Fruit fly (Drosophila melanogaster) whole organism, prepupa: ENCODE data around the gene CG4829.
A peak's percentile ranks its signal among the peaks of the same experiment; 100 is the strongest.

Experiments used
- Blimp-1 ChIP-seq: fragments of 200-800 bp; sonication (Bioruptor generic); optimal IDR thresholded peaks from 3 replicates; lab custom pipeline; 2017; ENCODE audit warnings: missing biosample characterization, missing genetic modification characterization, mild to moderate bottlenecking, moderate library complexity, missing genetic modification reagents
- CG11902 ChIP-seq: fragments of 200-800 bp; sonication (Bioruptor generic); optimal IDR thresholded peaks from 3 replicates; lab custom pipeline; 2016; ENCODE audit warnings: missing biosample characterization, missing genetic modification characterization
- CG15336 ChIP-seq: fragments of 200-800 bp; sonication (Bioruptor generic); IDR thresholded peaks from 2 replicates; pipeline ENCODE4 v1.3.6; 2022; ENCODE audit warnings: missing biosample characterization, missing genetic modification characterization
- CG1621 ChIP-seq: fragments of 200-800 bp; sonication (Bioruptor generic); optimal IDR thresholded peaks from 3 replicates; lab custom pipeline; 2018; ENCODE audit warnings: missing biosample characterization, mild to moderate bottlenecking, missing genetic modification characterization
- CG3032 ChIP-seq: fragments of 200-800 bp; optimal IDR thresholded peaks from 2 replicates; lab custom pipeline; 2019; ENCODE audit warnings: missing biosample characterization, mild to moderate bottlenecking, missing genetic modification characterization, moderate library complexity
- CG31627 ChIP-seq: fragments of 200-800 bp; sonication (Bioruptor generic); optimal IDR thresholded peaks from 3 replicates; lab custom pipeline; 2016; ENCODE audit warnings: missing biosample characterization, missing genetic modification characterization
- CG32006 ChIP-seq: fragments of 200-800 bp; sonication (Bioruptor generic); optimal IDR thresholded peaks from 3 replicates; lab custom pipeline; 2017; ENCODE audit warnings: missing biosample characterization, mild to moderate bottlenecking, missing genetic modification characterization
- CG34406 ChIP-seq: fragments of 200-800 bp; sonication (Bioruptor generic); optimal IDR thresholded peaks from 3 replicates; lab custom pipeline; 2016; ENCODE audit warnings: missing biosample characterization, missing genetic modification characterization
- CG3919 ChIP-seq: fragments of 200-800 bp; sonication (Bioruptor generic); optimal IDR thresholded peaks from 3 replicates; lab custom pipeline; 2016; ENCODE audit warnings: missing biosample characterization, missing genetic modification characterization
- CG4318 ChIP-seq: fragments of 200-800 bp; sonication (Bioruptor generic); optimal IDR thresholded peaks from 3 replicates; lab custom pipeline; 2017; ENCODE audit warnings: missing biosample characterization, mild to moderate bottlenecking, missing genetic modification characterization
- CG6163 ChIP-seq: fragments of 200-800 bp; sonication (Bioruptor generic); IDR thresholded peaks from 3 replicates; pipeline ENCODE4 v1.3.6; 2022; ENCODE audit warnings: missing biosample characterization, missing genetic modification characterization
- CG6276 ChIP-seq: fragments of 200-800 bp; sonication (Bioruptor generic); optimal IDR thresholded peaks from 2 replicates; lab custom pipeline; 2017; ENCODE audit warnings: missing biosample characterization, mild to moderate bottlenecking, missing genetic modification characterization
- CG6792 ChIP-seq: fragments of 200-800 bp; sonication (Bioruptor generic); optimal IDR thresholded peaks from 3 replicates; lab custom pipeline; 2016; ENCODE audit warnings: missing biosample characterization, missing genetic modification characterization
- CG6808 ChIP-seq: fragments of 200-800 bp; sonication (Bioruptor generic); optimal IDR thresholded peaks from 3 replicates; lab custom pipeline; 2017; ENCODE audit warnings: missing biosample characterization, missing genetic modification characterization, mild to moderate bottlenecking, moderate library complexity, missing genetic modification reagents
- CG6854 ChIP-seq: fragments of 200-800 bp; sonication (Bioruptor generic); optimal IDR thresholded peaks from 2 replicates; lab custom pipeline; 2017; ENCODE audit warnings: missing biosample characterization, mild to moderate bottlenecking, missing genetic modification characterization
- CG8119 ChIP-seq: fragments of 200-800 bp; sonication (Bioruptor generic); IDR thresholded peaks from 3 replicates; pipeline ENCODE4 v1.3.6; 2022; ENCODE audit warnings: missing biosample characterization, missing genetic modification characterization
- CG8319 ChIP-seq: fragments of 200-800 bp; sonication (Bioruptor generic); optimal IDR thresholded peaks from 3 replicates; lab custom pipeline; 2016; ENCODE audit warnings: missing biosample characterization, missing genetic modification characterization
- CG9139 ChIP-seq: fragments of 200-800 bp; sonication (Bioruptor generic); optimal IDR thresholded peaks from 3 replicates; lab custom pipeline; 2017; ENCODE audit warnings: missing biosample characterization, mild to moderate bottlenecking, missing genetic modification characterization
- Eip78C ChIP-seq: fragments of 200-800 bp; sonication (Bioruptor generic); peaks from one replicate; lab custom pipeline; 2016; ENCODE audit warnings: missing biosample characterization, missing genetic modification characterization
- Eip93F ChIP-seq: fragments of 200-800 bp; sonication (Bioruptor generic); optimal IDR thresholded peaks from 2 replicates; lab custom pipeline; 2016; ENCODE audit warnings: missing biosample characterization, mild to moderate bottlenecking, missing genetic modification characterization
- Ets21C ChIP-seq: fragments of 200-800 bp; sonication (Bioruptor generic); optimal IDR thresholded peaks from 3 replicates; lab custom pipeline; 2016; ENCODE audit warnings: missing biosample characterization, missing genetic modification characterization
- Ets96B ChIP-seq: fragments of 200-800 bp; optimal IDR thresholded peaks from 2 replicates; lab custom pipeline; 2019; ENCODE audit warnings: missing biosample characterization, mild to moderate bottlenecking, missing genetic modification characterization, moderate library complexity
- Hr38 ChIP-seq: sonication (Bioruptor generic); optimal IDR thresholded peaks from 2 replicates; lab custom pipeline; 2016; ENCODE audit warnings: missing biosample characterization, missing genetic modification characterization
- Hr4 ChIP-seq: fragments of 200-800 bp; sonication (Bioruptor generic); optimal IDR thresholded peaks from 3 replicates; lab custom pipeline; 2016; ENCODE audit warnings: missing biosample characterization, missing genetic modification characterization
- Lpt ChIP-seq: fragments of 200-800 bp; sonication (Bioruptor generic); optimal IDR thresholded peaks from 3 replicates; lab custom pipeline; 2016; ENCODE audit warnings: missing biosample characterization, missing genetic modification characterization
- Met ChIP-seq: fragments of 200-800 bp; sonication (Bioruptor generic); optimal IDR thresholded peaks from 3 replicates; lab custom pipeline; 2016; ENCODE audit warnings: missing biosample characterization, missing genetic modification characterization
- OdsH ChIP-seq: fragments of 200-800 bp; sonication (Bioruptor generic); optimal IDR thresholded peaks from 3 replicates; lab custom pipeline; 2016; ENCODE audit warnings: missing biosample characterization, missing genetic modification characterization
- Smox ChIP-seq: fragments of 200-800 bp; sonication (Bioruptor generic); optimal IDR thresholded peaks from 3 replicates; lab custom pipeline; 2016; ENCODE audit warnings: missing biosample characterization, missing genetic modification characterization
- Sox14 ChIP-seq: fragments of 200-800 bp; sonication (Bioruptor generic); optimal IDR thresholded peaks from 3 replicates; lab custom pipeline; 2016; ENCODE audit warnings: missing biosample characterization, missing genetic modification characterization
- achi ChIP-seq: fragments of 200-800 bp; sonication (Bioruptor generic); optimal IDR thresholded peaks from 3 replicates; lab custom pipeline; 2016; ENCODE audit warnings: missing biosample characterization, missing genetic modification characterization
- acj6 ChIP-seq: fragments of 200-800 bp; sonication (Bioruptor generic); optimal IDR thresholded peaks from 3 replicates; lab custom pipeline; 2016; ENCODE audit warnings: missing biosample characterization, missing genetic modification characterization
- cyc ChIP-seq: fragments of 200-800 bp; sonication (Bioruptor generic); optimal IDR thresholded peaks from 3 replicates; lab custom pipeline; 2016; ENCODE audit warnings: missing biosample characterization, missing genetic modification characterization
- dac ChIP-seq: fragments of 200-800 bp; sonication (Bioruptor generic); optimal IDR thresholded peaks from 2 replicates; lab custom pipeline; 2017; ENCODE audit warnings: missing biosample characterization, mild to moderate bottlenecking, missing genetic modification characterization
- dsx ChIP-seq: fragments of 200-800 bp; optimal IDR thresholded peaks from 3 replicates; lab custom pipeline; 2019; ENCODE audit warnings: missing biosample characterization, mild to moderate bottlenecking, missing genetic modification characterization, moderate library complexity; ENCODE audit not compliant: poor library complexity, severe bottlenecking
- eg ChIP-seq: fragments of 200-800 bp; sonication (Bioruptor generic); IDR thresholded peaks from 3 replicates; pipeline ENCODE4 v1.3.6; 2022; ENCODE audit warnings: missing biosample characterization, missing genetic modification characterization
- esn ChIP-seq: fragments of 200-800 bp; sonication (Bioruptor generic); optimal IDR thresholded peaks from 2 replicates; lab custom pipeline; 2016; ENCODE audit warnings: missing biosample characterization, mild to moderate bottlenecking, missing genetic modification characterization, moderate library complexity
- fd59A ChIP-seq: fragments of 200-800 bp; sonication (Bioruptor generic); optimal IDR thresholded peaks from 2 replicates; lab custom pipeline; 2017; ENCODE audit warnings: missing biosample characterization, mild to moderate bottlenecking, missing genetic modification characterization, missing genetic modification reagents
- fd85E ChIP-seq: fragments of 200-800 bp; sonication (Bioruptor generic); optimal IDR thresholded peaks from 3 replicates; lab custom pipeline; 2016; ENCODE audit warnings: missing biosample characterization, missing genetic modification characterization
- fkh ChIP-seq: fragments of 200-800 bp; sonication (Bioruptor generic); optimal IDR thresholded peaks from 3 replicates; lab custom pipeline; 2017; ENCODE audit warnings: missing biosample characterization, mild to moderate bottlenecking, missing genetic modification characterization, moderate library complexity
- net ChIP-seq: fragments of 200-800 bp; sonication (Bioruptor generic); optimal IDR thresholded peaks from 3 replicates; lab custom pipeline; 2016; ENCODE audit warnings: missing biosample characterization, missing genetic modification characterization
- pdm3 ChIP-seq: fragments of 200-800 bp; sonication (Bioruptor generic); optimal IDR thresholded peaks from 3 replicates; lab custom pipeline; 2016; ENCODE audit warnings: missing biosample characterization, missing genetic modification characterization
- spab ChIP-seq: fragments of 200-800 bp; sonication (Bioruptor generic); optimal IDR thresholded peaks from 2 replicates; lab custom pipeline; 2017; ENCODE audit warnings: missing biosample characterization, mild to moderate bottlenecking, missing genetic modification characterization, missing genetic modification reagents
- ss ChIP-seq, 2 experiments: fragments of 200-800 bp; sonication (Bioruptor generic); optimal IDR thresholded peaks; 2 replicates in 1 of 2; 3 replicates in 1 of 2; lab custom pipeline; 2017 to 2018; ENCODE audit warnings: mild to moderate bottlenecking in 2 of 2, missing biosample characterization in 2 of 2, missing genetic modification characterization in 2 of 2, moderate library complexity in 1 of 2
- svp ChIP-seq: fragments of 200-800 bp; sonication (Bioruptor generic); peaks from one replicate; lab custom pipeline; 2016; ENCODE audit warnings: missing biosample characterization, missing genetic modification characterization
- topi ChIP-seq: fragments of 200-800 bp; sonication (Bioruptor generic); optimal IDR thresholded peaks from 3 replicates; lab custom pipeline; 2016; ENCODE audit warnings: missing biosample characterization, missing genetic modification characterization
- vri ChIP-seq: fragments of 200-800 bp; sonication (Bioruptor generic); optimal IDR thresholded peaks from 3 replicates; lab custom pipeline; 2016; ENCODE audit warnings: missing biosample characterization, mild to moderate bottlenecking, missing genetic modification characterization

Gene CG4829

dm6 chrX:16836805-16837333 is 25.4 kb downstream of the CG4829 start:
- TF ChIP-seq vri (GFP tag; lab: Kevin White, UChicago) = peak; percentile 48
- peak; percentile 69 for TF ChIP-seq svp (GFP tag; lab: Kevin White, UChicago)
- no peak for TF ChIP-seq net
- TF ChIP-seq CG6854 (GFP tag; lab: Kevin White, UChicago) = no peak
- TF ChIP-seq Blimp-1 (GFP tag; lab: Kevin White, UChicago) = no peak
- TF ChIP-seq CG6808 (GFP tag; lab: Kevin White, UChicago) = no peak
- TF ChIP-seq Eip78C (GFP tag; lab: Kevin White, UChicago) = peak; percentile 28

- peak; percentile 11 for TF ChIP-seq Eip93F (GFP tag; lab: Kevin White, UChicago)
- no peak for TF ChIP-seq CG6792 (GFP tag; lab: Kevin White, UChicago)
- TF ChIP-seq fkh (GFP tag; lab: Kevin White, UChicago) = peak; percentile 31
Observed at dm6 chrX:16837588-16838178, 26.2 kb downstream of the CG4829 start.

- TF ChIP-seq CG11902 (GFP tag; lab: Kevin White, UChicago) = no peak
- no peak for TF ChIP-seq Hr38 (GFP tag; lab: Kevin White, UChicago)
- no peak for TF ChIP-seq fkh (GFP tag; lab: Kevin White, UChicago)
- TF ChIP-seq CG8119 (GFP tag; lab: Robert Waterston, UW) = 0 out of 3 replicates have a peak, but pooled peaks have one; percentile 17
- TF ChIP-seq CG3032 (tag; lab: Kevin White, UChicago) = no peak
- TF ChIP-seq CG15336 (GFP tag; lab: Robert Waterston, UW) = no peak
- no peak for TF ChIP-seq topi (GFP tag; lab: Kevin White, UChicago)
- TF ChIP-seq CG6276 (GFP tag; lab: Kevin White, UChicago) = peak; percentile 7
- TF ChIP-seq CG3919 (GFP tag; lab: Kevin White, UChicago) = no peak
- no peak for TF ChIP-seq OdsH (GFP tag; lab: Kevin White, UChicago)
- TF ChIP-seq dsx = no peak
- no peak for TF ChIP-seq CG4318 (GFP tag; lab: Kevin White, UChicago)
- TF ChIP-seq CG8319 (GFP tag; lab: Kevin White, UChicago) = no peak
- no peak for TF ChIP-seq Met (GFP tag; lab: Kevin White, UChicago)
- no peak for TF ChIP-seq ss (GFP tag; optimal IDR thresholded peaks at IDR 0.05; lab: Kevin White, UChicago)
- TF ChIP-seq CG31627 = no peak
- no peak for TF ChIP-seq Ets96B (tag; lab: Kevin White, UChicago)
- no peak for TF ChIP-seq Sox14 (GFP tag; lab: Kevin White, UChicago)
- TF ChIP-seq Hr4 = no peak
- TF ChIP-seq cyc (GFP tag; lab: Kevin White, UChicago) = no peak
- TF ChIP-seq achi (GFP tag; lab: Kevin White, UChicago) = no peak
- no peak for TF ChIP-seq esn
- no peak for TF ChIP-seq Ets21C
- 0 out of 3 replicates have a peak, but pooled peaks have one; percentile 13 for TF ChIP-seq CG6163
- no peak for TF ChIP-seq fd59A (GFP tag; lab: Kevin White, UChicago)
- TF ChIP-seq CG32006 (GFP tag; lab: Kevin White, UChicago) = no peak
- TF ChIP-seq acj6 (GFP tag; lab: Kevin White, UChicago) = no peak
- no peak for TF ChIP-seq spab (GFP tag; lab: Kevin White, UChicago)
- no peak for TF ChIP-seq Lpt (GFP tag; lab: Kevin White, UChicago)
- no peak for TF ChIP-seq Eip93F (GFP tag; lab: Kevin White, UChicago)
- TF ChIP-seq CG9139 (GFP tag; lab: Kevin White, UChicago) = no peak
- no peak for TF ChIP-seq CG1621 (tag; lab: Kevin White, UChicago)
- no peak for TF ChIP-seq pdm3 (GFP tag; lab: Kevin White, UChicago)
- TF ChIP-seq CG34406 (GFP tag; lab: Kevin White, UChicago) = no peak
- TF ChIP-seq dac (GFP tag; lab: Kevin White, UChicago) = no peak
- peak; percentile 11 for TF ChIP-seq Eip78C (GFP tag; lab: Kevin White, UChicago)
- TF ChIP-seq fd85E (GFP tag; lab: Kevin White, UChicago) = no peak
- TF ChIP-seq eg (GFP tag; lab: Robert Waterston, UW) = peak; percentile 45; the same call in 1 of the 3 replicates
- no peak for TF ChIP-seq Smox (GFP tag; lab: Kevin White, UChicago)
- TF ChIP-seq CG6808 (GFP tag; lab: Kevin White, UChicago) = no peak
- no peak for TF ChIP-seq CG6792 (GFP tag; lab: Kevin White, UChicago)
Observed at dm6 chrX:16839033-16839432, 27.5 kb downstream of the CG4829 start.
